Worm (Caenorhabditis elegans) whole organism, L1 larva: ENCODE results near the gene Y82E9BR.10.

ENCODE experiments used
- ceh-82 ChIP-seq, 3 experiments: fragments of 150-350 bp in 1 of 3; sonication (generic microtip) in 2 of 3; optimal IDR thresholded peaks; 2 replicates each; lab custom pipeline; 2014 to 2017; ENCODE audit warnings: missing biosample characterization in 3 of 3, missing genetic modification characterization in 3 of 3
- nhr-71 ChIP-seq: sonication (generic microtip); optimal IDR thresholded peaks from 2 replicates; lab custom pipeline; 2016; ENCODE audit warnings: mild to moderate bottlenecking, missing genetic modification characterization, moderate library complexity, missing compliant biosample characterization
- pax-3 ChIP-seq: fragments of 200-800 bp; sonication (Bioruptor generic); optimal IDR thresholded peaks from 2 replicates; lab custom pipeline; 2018; ENCODE audit warnings: mild to moderate bottlenecking, missing genetic modification characterization, moderate library complexity, missing compliant biosample characterization
- unc-62 ChIP-seq: fragments of 150-350 bp; optimal IDR thresholded peaks from 2 replicates; lab custom pipeline; 2014; ENCODE audit warnings: missing biosample characterization, missing genetic modification reagents, missing genetic modification characterization

ce11 chrIII:1413125-1413837 lies 37.9 kb upstream of the Y82E9BR.10 start:
- no peak for TF ChIP-seq pax-3 (tag; lab: Kevin White, UChicago)
- TF ChIP-seq unc-62, result no peak
- TF ChIP-seq ceh-82 (tag; optimal IDR thresholded peaks at IDR 0.05; lab: Kevin White, UChicago), result no peak
- no peak for TF ChIP-seq nhr-71 (tag; lab: Kevin White, UChicago)
